Worm (Caenorhabditis elegans) whole organism, L2 larva: Measurements from ENCODE around the gene nhr-15.

Experiments used
- C34F6.9 ChIP-seq: fragments of 150-350 bp; optimal IDR thresholded peaks from 2 replicates; lab custom pipeline; 2014; ENCODE audit warnings: missing biosample characterization, missing genetic modification characterization
- F13H6.1 ChIP-seq: sonication (generic microtip); optimal IDR thresholded peaks from 2 replicates; lab custom pipeline; 2016; ENCODE audit warnings: missing genetic modification characterization, missing compliant biosample characterization
- R02D3.7 ChIP-seq: fragments of 150-350 bp; optimal IDR thresholded peaks from 2 replicates; lab custom pipeline; 2014; ENCODE audit warnings: missing biosample characterization, missing genetic modification characterization
- Y55F3AM.14 ChIP-seq: fragments of 200-800 bp; sonication (Bioruptor generic); optimal IDR thresholded peaks from 2 replicates; lab custom pipeline; 2018; ENCODE audit warnings: mild to moderate bottlenecking, missing genetic modification characterization, missing compliant biosample characterization
- ZK546.5 ChIP-seq: sonication (generic microtip); optimal IDR thresholded peaks from 2 replicates; lab custom pipeline; 2017; ENCODE audit warnings: missing biosample characterization, missing genetic modification characterization
- aly-2 ChIP-seq: fragments of 150-350 bp; optimal IDR thresholded peaks from 2 replicates; lab custom pipeline; 2014; ENCODE audit warnings: missing biosample characterization, missing genetic modification characterization
- blmp-1 ChIP-seq: sonication (generic microtip); optimal IDR thresholded peaks from 2 replicates; lab custom pipeline; 2017; ENCODE audit warnings: missing genetic modification characterization, mild to moderate bottlenecking, missing compliant biosample characterization, antibody characterized with exemption, moderate library complexity; ENCODE audit not compliant: insufficient read depth
- crh-2 ChIP-seq: sonication (generic microtip); optimal IDR thresholded peaks from 2 replicates; lab custom pipeline; 2017; ENCODE audit warnings: missing biosample characterization, missing genetic modification characterization
- dmd-4 ChIP-seq: sonication (generic microtip); optimal IDR thresholded peaks from 2 replicates; lab custom pipeline; 2017; ENCODE audit warnings: missing biosample characterization, missing genetic modification characterization
- egl-27 ChIP-seq: sonication (generic microtip); optimal IDR thresholded peaks from 3 replicates; lab custom pipeline; 2017; ENCODE audit warnings: missing biosample characterization, missing genetic modification reagents, missing genetic modification characterization
- elt-1 ChIP-seq: fragments of 150-350 bp; optimal IDR thresholded peaks from 2 replicates; lab custom pipeline; 2014; ENCODE audit warnings: missing biosample characterization, missing genetic modification characterization
- fos-1 ChIP-seq: fragments of 150-350 bp; optimal IDR thresholded peaks from 2 replicates; lab custom pipeline; 2014; ENCODE audit warnings: missing biosample characterization, missing genetic modification characterization
- gmeb-1 ChIP-seq: fragments of 150-350 bp; optimal IDR thresholded peaks from 2 replicates; lab custom pipeline; 2014; ENCODE audit warnings: missing biosample characterization, missing genetic modification characterization
- lin-11 ChIP-seq: fragments of 150-350 bp; sonication (generic microtip); optimal IDR thresholded peaks from 2 replicates; lab custom pipeline; 2014; ENCODE audit warnings: missing biosample characterization, missing genetic modification characterization, inconsistent platforms, mixed read lengths
- lin-13 ChIP-seq: fragments of 150-350 bp; optimal IDR thresholded peaks from 2 replicates; lab custom pipeline; 2014; ENCODE audit warnings: missing biosample characterization, missing genetic modification reagents, missing genetic modification characterization
- lin-39 ChIP-seq: fragments of 150-350 bp; optimal IDR thresholded peaks from 2 replicates; lab custom pipeline; 2014; ENCODE audit warnings: missing biosample characterization, missing genetic modification reagents, missing genetic modification characterization
- lsy-2 ChIP-seq, 2 experiments: fragments of 150-350 bp in 1 of 2; sonication (generic microtip) in 1 of 2; optimal IDR thresholded peaks; 2 replicates each; lab custom pipeline; 2014 to 2017; ENCODE audit warnings: missing biosample characterization in 2 of 2, missing genetic modification characterization in 2 of 2
- mab-5 ChIP-seq: fragments of 150-350 bp; optimal IDR thresholded peaks from 2 replicates; lab custom pipeline; 2014; ENCODE audit warnings: missing biosample characterization, missing genetic modification characterization
- mdl-1 ChIP-seq, 2 experiments: fragments of 150-350 bp in 1 of 2; sonication (generic microtip) in 1 of 2; optimal IDR thresholded peaks; 2 replicates each; lab custom pipeline; 2017; ENCODE audit warnings: missing biosample characterization in 2 of 2, missing genetic modification characterization in 2 of 2
- nhr-10 ChIP-seq: sonication (generic microtip); optimal IDR thresholded peaks from 2 replicates; lab custom pipeline; 2017; ENCODE audit warnings: missing biosample characterization, missing genetic modification characterization
- nhr-11 ChIP-seq: fragments of 150-350 bp; optimal IDR thresholded peaks from 2 replicates; lab custom pipeline; 2014; ENCODE audit warnings: missing biosample characterization, missing genetic modification characterization
- nhr-12 ChIP-seq: fragments of 150-350 bp; optimal IDR thresholded peaks from 2 replicates; lab custom pipeline; 2014; ENCODE audit warnings: missing biosample characterization, missing genetic modification characterization
- nhr-129 ChIP-seq: fragments of 150-350 bp; optimal IDR thresholded peaks from 2 replicates; lab custom pipeline; 2014; ENCODE audit warnings: missing biosample characterization, missing genetic modification characterization
- nhr-21 ChIP-seq: fragments of 150-350 bp; optimal IDR thresholded peaks from 2 replicates; lab custom pipeline; 2014; ENCODE audit warnings: missing biosample characterization, missing genetic modification characterization
- nhr-23 ChIP-seq: fragments of 150-350 bp; optimal IDR thresholded peaks from 2 replicates; lab custom pipeline; 2014; ENCODE audit warnings: missing biosample characterization, missing genetic modification reagents, missing genetic modification characterization
- nhr-237 ChIP-seq: fragments of 150-350 bp; optimal IDR thresholded peaks from 2 replicates; lab custom pipeline; 2014; ENCODE audit warnings: missing biosample characterization, missing genetic modification characterization
- nhr-25 ChIP-seq: fragments of 150-350 bp; sonication (generic microtip); optimal IDR thresholded peaks from 3 replicates; lab custom pipeline; 2014; ENCODE audit warnings: missing biosample characterization, missing genetic modification characterization
- nhr-6 ChIP-seq: fragments of 150-350 bp; optimal IDR thresholded peaks from 2 replicates; lab custom pipeline; 2014; ENCODE audit warnings: missing biosample characterization, missing genetic modification characterization
- peb-1 ChIP-seq: fragments of 150-350 bp; optimal IDR thresholded peaks from 2 replicates; lab custom pipeline; 2014; ENCODE audit warnings: missing biosample characterization, missing genetic modification characterization
- skn-1 ChIP-seq: sonication (generic microtip); optimal IDR thresholded peaks from 2 replicates; lab custom pipeline; 2017; ENCODE audit warnings: missing biosample characterization, missing genetic modification characterization
- sma-3 ChIP-seq: sonication (generic microtip); optimal IDR thresholded peaks from 2 replicates; lab custom pipeline; 2016; ENCODE audit warnings: missing genetic modification reagents, missing genetic modification characterization, missing compliant biosample characterization
- sma-9 ChIP-seq, 2 experiments: fragments of 150-350 bp in 1 of 2; sonication (generic microtip) in 1 of 2; optimal IDR thresholded peaks; 2 replicates each; lab custom pipeline; 2014 to 2016; ENCODE audit warnings: missing genetic modification characterization in 2 of 2, mild to moderate bottlenecking in 1 of 2, missing biosample characterization in 1 of 2, missing compliant biosample characterization in 1 of 2, missing genetic modification reagents in 1 of 2, moderate library complexity in 1 of 2
- unc-39 ChIP-seq: fragments of 150-350 bp; optimal IDR thresholded peaks from 2 replicates; lab custom pipeline; 2014; ENCODE audit warnings: missing biosample characterization, missing genetic modification characterization
- unc-62 ChIP-seq: fragments of 150-350 bp; optimal IDR thresholded peaks from 2 replicates; lab custom pipeline; 2014; ENCODE audit warnings: missing biosample characterization, missing genetic modification reagents, missing genetic modification characterization
- zag-1 ChIP-seq: fragments of 150-350 bp; optimal IDR thresholded peaks from 2 replicates; lab custom pipeline; 2014; ENCODE audit warnings: missing biosample characterization, missing genetic modification characterization
- ztf-1 ChIP-seq: fragments of 200-800 bp; sonication (Bioruptor generic); conservative IDR thresholded peaks from 2 replicates; pipeline ENCODE4 v1.3.6; 2022; ENCODE audit warnings: missing genetic modification characterization, missing compliant biosample characterization
- ztf-11 ChIP-seq: sonication (generic microtip); optimal IDR thresholded peaks from 2 replicates; lab custom pipeline; 2017; ENCODE audit warnings: missing biosample characterization, missing genetic modification characterization
- ztf-4 ChIP-seq: fragments of 150-350 bp; optimal IDR thresholded peaks from 2 replicates; lab custom pipeline; 2014; ENCODE audit warnings: missing biosample characterization, missing genetic modification characterization

The nhr-15 gene

DNA sequence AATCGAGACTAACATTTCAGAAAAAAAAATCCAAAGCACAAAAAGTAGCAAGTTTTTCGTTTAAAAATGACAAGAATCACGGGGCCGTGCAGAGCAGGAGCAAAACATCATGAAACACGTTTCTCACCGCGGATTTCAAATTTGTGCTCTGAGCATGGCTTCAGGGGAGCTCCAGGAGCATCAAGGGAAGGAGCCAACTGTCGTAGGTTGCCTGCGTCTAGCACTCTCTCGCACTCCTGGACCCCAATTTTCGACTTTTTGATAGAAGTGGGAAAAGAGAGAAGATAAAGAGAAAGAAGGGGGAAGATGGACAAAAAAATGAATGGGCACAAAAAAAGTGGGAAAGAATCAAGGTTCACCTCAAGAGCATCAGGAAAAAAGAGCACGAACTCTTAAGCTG, 27.7 kb upstream of the nhr-15 start:
- no peak for TF ChIP-seq sma-3 (GFP tag; lab: Kevin White, UChicago)
- no peak for TF ChIP-seq Y55F3AM.14 (GFP tag; lab: Kevin White, UChicago)
- no peak for TF ChIP-seq peb-1 (tag; lab: Kevin White, UChicago)
- no peak for TF ChIP-seq skn-1 (tag; lab: Kevin White, UChicago)
- TF ChIP-seq lin-11 (tag; lab: Kevin White, UChicago) = no peak
- peak; percentile 24 for TF ChIP-seq sma-9 (GFP tag; optimal IDR thresholded peaks at IDR 0.05; lab: Kevin White, UChicago)
- no peak for TF ChIP-seq sma-9 (tag; optimal IDR thresholded peaks at IDR 0.05; lab: Kevin White, UChicago)
- peak; percentile 38 for TF ChIP-seq nhr-129
- no peak for TF ChIP-seq nhr-6 (tag; lab: Kevin White, UChicago)
- TF ChIP-seq lsy-2 (tag; optimal IDR thresholded peaks at IDR 0.05; lab: Kevin White, UChicago) = peak in 1 of 2 experiments; percentile 21
- TF ChIP-seq C34F6.9 = no peak
- no peak for TF ChIP-seq nhr-11 (tag; lab: Kevin White, UChicago)
- no peak for TF ChIP-seq lin-39 (tag; lab: Kevin White, UChicago)
- no peak for TF ChIP-seq unc-39 (tag; lab: Kevin White, UChicago)
- TF ChIP-seq egl-27 (tag; lab: Kevin White, UChicago) = no peak
- no peak for TF ChIP-seq unc-62 (GFP tag; lab: Kevin White, UChicago)
- TF ChIP-seq ztf-1 (GFP tag; lab: Robert Waterston, UW) = no peak
- TF ChIP-seq gmeb-1 (tag; lab: Kevin White, UChicago) = no peak
- no peak for TF ChIP-seq fos-1
- no peak for TF ChIP-seq R02D3.7 (tag; lab: Kevin White, UChicago)
- TF ChIP-seq F13H6.1 (tag; lab: Kevin White, UChicago) = peak; percentile 58
- no peak for TF ChIP-seq nhr-10
- TF ChIP-seq ztf-4 (tag; lab: Kevin White, UChicago) = no peak
- TF ChIP-seq nhr-12 = no peak
- TF ChIP-seq zag-1 (tag; lab: Kevin White, UChicago) = no peak
- TF ChIP-seq nhr-25 (tag; lab: Kevin White, UChicago) = no peak
- TF ChIP-seq mdl-1 (tag; optimal IDR thresholded peaks at IDR 0.05; lab: Kevin White, UChicago) = no peak
- TF ChIP-seq, all 48 proteins: peak for 4

DNA sequence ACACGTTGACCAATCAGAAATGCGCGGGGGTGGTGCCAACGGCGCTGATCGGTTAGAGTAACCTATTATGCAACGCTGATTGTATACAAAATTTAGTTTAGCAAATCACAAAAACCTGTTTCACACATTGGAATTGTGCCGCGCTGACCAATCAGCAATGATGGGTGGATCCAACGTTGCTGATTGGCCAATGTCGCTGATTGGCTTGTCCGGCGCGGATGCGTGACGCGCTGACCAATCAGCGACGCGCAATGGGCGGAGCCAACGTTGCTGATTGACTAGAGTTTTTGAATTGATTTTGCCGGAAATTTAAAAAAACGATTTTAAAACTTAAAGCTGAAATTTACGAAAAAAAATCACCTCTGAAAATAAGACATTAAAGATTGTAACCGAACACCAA, 27.2 kb upstream of the nhr-15 start:
- no peak for TF ChIP-seq sma-3 (GFP tag; lab: Kevin White, UChicago)
- TF ChIP-seq skn-1 (tag; lab: Kevin White, UChicago) = no peak
- TF ChIP-seq lin-13 = no peak
- no peak for TF ChIP-seq crh-2
- no peak for TF ChIP-seq dmd-4
- no peak for TF ChIP-seq nhr-12
- TF ChIP-seq nhr-11 (tag; lab: Kevin White, UChicago) = no peak
- TF ChIP-seq zag-1 (tag; lab: Kevin White, UChicago) = no peak

DNA sequence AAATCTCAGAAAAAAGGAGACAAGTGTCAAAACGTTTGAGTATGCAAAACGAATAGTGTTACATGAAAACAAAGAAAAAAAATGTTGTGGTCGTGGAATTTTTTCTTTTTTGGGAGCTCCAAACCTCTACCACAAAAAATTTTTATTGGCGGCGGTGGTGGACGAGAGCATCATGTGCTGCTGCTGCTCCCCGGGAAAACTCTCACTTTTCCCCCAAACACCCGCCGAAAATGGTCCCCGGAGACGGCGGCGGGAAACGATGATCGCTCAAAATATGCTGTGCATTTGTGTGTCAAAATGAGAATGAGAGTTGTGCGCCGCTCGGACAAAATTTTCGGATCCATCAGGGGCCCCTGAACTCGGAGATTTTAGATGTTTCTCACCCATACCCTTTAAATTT, 16.7 kb upstream of the nhr-15 start:
- no peak for TF ChIP-seq nhr-23
- TF ChIP-seq ztf-11 (tag; lab: Kevin White, UChicago) = no peak
- no peak for TF ChIP-seq fos-1
- no peak for TF ChIP-seq crh-2
- TF ChIP-seq elt-1 = no peak
- TF ChIP-seq C34F6.9 = no peak
- TF ChIP-seq nhr-6 (tag; lab: Kevin White, UChicago) = no peak
- no peak for TF ChIP-seq ZK546.5 (tag; lab: Kevin White, UChicago)
- no peak for TF ChIP-seq nhr-12
- TF ChIP-seq lin-11 (tag; lab: Kevin White, UChicago) = no peak
- no peak for TF ChIP-seq mab-5 (tag; lab: Kevin White, UChicago)
- TF ChIP-seq aly-2 (tag; lab: Kevin White, UChicago) = no peak
- TF ChIP-seq unc-39 (tag; lab: Kevin White, UChicago) = no peak

DNA sequence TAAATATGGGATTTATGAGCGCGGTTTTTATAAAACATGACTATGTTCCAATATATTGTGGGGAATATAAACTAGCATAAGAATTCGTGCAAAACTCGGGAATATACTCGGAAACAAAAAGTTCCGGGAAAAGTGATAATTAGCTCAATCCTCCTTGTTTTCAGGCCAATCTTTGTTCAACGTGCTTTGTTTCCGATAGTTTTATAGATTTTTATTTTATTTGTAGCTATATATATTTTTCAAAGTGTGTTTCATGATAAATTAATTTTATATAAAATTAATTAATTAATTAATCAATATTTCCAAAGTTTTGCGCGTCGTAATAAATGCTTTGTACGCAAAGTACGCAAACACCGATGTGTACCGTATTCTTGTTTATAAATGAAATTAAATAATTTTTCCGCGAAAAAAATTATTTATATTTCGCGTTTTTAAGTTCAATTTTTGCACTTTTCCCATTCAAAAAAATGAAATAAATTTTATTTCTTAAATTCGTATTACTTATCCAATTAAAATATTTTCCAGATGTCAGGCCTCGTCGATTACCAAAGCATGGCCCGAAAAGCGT, 15.0 kb upstream of the nhr-15 start, which contains the start of gene F33E11.2:
TSS of gene F33E11.2 (plus strand) at position 524 of the 568 bp plus-strand sequence.
- TF ChIP-seq nhr-237 (tag; lab: Kevin White, UChicago) (no peak), R02D3.7 (tag; lab: Kevin White, UChicago) (no peak), aly-2 (tag; lab: Kevin White, UChicago) (no peak), blmp-1 (tag; lab: Kevin White, UChicago) (no peak), nhr-129 (no peak), peb-1 (tag; lab: Kevin White, UChicago) (no peak), lin-39 (tag; lab: Kevin White, UChicago) (no peak), lsy-2 (tag; optimal IDR thresholded peaks at IDR 0.05; lab: Kevin White, UChicago) (no peak), F13H6.1 (tag; lab: Kevin White, UChicago) (no peak), lin-13 (no peak), nhr-21 (tag; lab: Kevin White, UChicago) (no peak), crh-2 (no peak), Y55F3AM.14 (GFP tag; lab: Kevin White, UChicago) (no peak), unc-39 (tag; lab: Kevin White, UChicago) (no peak), skn-1 (tag; lab: Kevin White, UChicago) (no peak), ztf-11 (tag; lab: Kevin White, UChicago) (no peak)
- TF ChIP-seq, all 48 proteins: peak for 0
